Worm (Caenorhabditis elegans): Measurements from ENCODE around the gene F46F5.1.

- TF ChIP-seq him-1 (tag; optimal IDR thresholded peaks at IDR 0.05) (no peak), dao-5 (tag; optimal IDR thresholded peaks at IDR 0.05) (no peak)
These were observed 8.0 kb upstream of the F46F5.1 start, which contains the start of gene F46F5.14 for ce11 chrII:799700-800099.
